Fruit fly (Drosophila melanogaster): Measurements from ENCODE around the gene RpL36A.

Gene RpL36A

dm6 chr2L:8088025-8088789 is 45.5 kb upstream of the RpL36A start (continued):
- TF ChIP-seq CG8290 (GFP tag; optimal IDR thresholded peaks at IDR 0.05) (no peak), CG8290 (tag; optimal IDR thresholded peaks at IDR 0.05) (peak in 1 of 2 experiments; percentile 52), hth (optimal IDR thresholded peaks at IDR 0.05) (no peak), CG12071 (GFP tag; optimal IDR thresholded peaks at IDR 0.05) (no peak), Hmr (GFP tag; optimal IDR thresholded peaks at IDR 0.05) (peak; percentile 39), Gug (GFP tag; IDR thresholded peaks at IDR 0.05) (no peak), mld (GFP tag; IDR thresholded peaks at IDR 0.05; ENCODE audit: partially characterized antibody) (no peak), NK7.1 (GFP tag; optimal IDR thresholded peaks at IDR 0.05) (no peak), CG9817 (tag; optimal IDR thresholded peaks at IDR 0.05) (no peak), CG17912 (GFP tag; optimal IDR thresholded peaks at IDR 0.05) (no peak), CG8944 (GFP tag; optimal IDR thresholded peaks at IDR 0.05) (no peak), luna (GFP tag; optimal IDR thresholded peaks at IDR 0.05) (no peak), CG6654 (GFP tag; optimal IDR thresholded peaks at IDR 0.05) (no peak), ci (GFP tag; IDR thresholded peaks at IDR 0.05) (no peak), fd64A (GFP tag; optimal IDR thresholded peaks at IDR 0.05) (no peak), CG6765 (GFP tag; optimal IDR thresholded peaks at IDR 0.05) (peak; percentile 45), prd (optimal IDR thresholded peaks at IDR 0.05) (no peak), prd (GFP tag; IDR thresholded peaks at IDR 0.05) (peak; percentile 36; the same call in 1 of the 3 replicates), ftz-f1 (GFP tag; optimal IDR thresholded peaks at IDR 0.05) (peak; percentile 47), CG2889 (GFP tag; IDR thresholded peaks at IDR 0.05) (no peak), sob (GFP tag; IDR thresholded peaks at IDR 0.05) (no peak; the same call in 1 of the 2 replicates), BtbVII (GFP tag; optimal IDR thresholded peaks at IDR 0.05) (no peak), Bgb (GFP tag; IDR thresholded peaks at IDR 0.05; ENCODE audit: partially characterized antibody) (peak; percentile 26; the same call in 1 of the 2 replicates), cato (GFP tag; optimal IDR thresholded peaks at IDR 0.05; ENCODE audit: borderline replicate concordance) (no peak), exex (tag; optimal IDR thresholded peaks at IDR 0.05) (peak; percentile 84), Adf1 (GFP tag; IDR thresholded peaks at IDR 0.05) (peak; percentile 91), sisA (GFP tag; IDR thresholded peaks at IDR 0.05) (no peak), Mes4 (GFP tag; optimal IDR thresholded peaks at IDR 0.05) (no peak), Fer3 (tag; optimal IDR thresholded peaks at IDR 0.05) (no peak), CG6272 (GFP tag; IDR thresholded peaks at IDR 0.05) (no peak), abd-A (tag; optimal IDR thresholded peaks at IDR 0.05) (no peak), CG7745 (tag; optimal IDR thresholded peaks at IDR 0.05) (no peak), CG6813 (GFP tag; optimal IDR thresholded peaks at IDR 0.05) (no peak), Med (GFP tag) (peak; percentile 86), Meics (GFP tag; optimal IDR thresholded peaks at IDR 0.05) (peak; percentile 11), Six4 (GFP tag; optimal IDR thresholded peaks at IDR 0.05) (no peak), lov (optimal IDR thresholded peaks at IDR 0.05) (no peak), lov (GFP tag; IDR thresholded peaks at IDR 0.05) (no peak), Atf6 (GFP tag; IDR thresholded peaks at IDR 0.05) (peak; percentile 49; the same call in 1 of the 2 replicates), CG9727 (GFP tag; optimal IDR thresholded peaks at IDR 0.05) (peak; percentile 18), BEAF-32 (GFP tag; optimal IDR thresholded peaks at IDR 0.05) (no peak), CG13287 (GFP tag; IDR thresholded peaks at IDR 0.05; ENCODE audit: partially characterized antibody) (peak; percentile 45), PHDP (tag; optimal IDR thresholded peaks at IDR 0.05) (peak; percentile 31), Dip3 (GFP tag; optimal IDR thresholded peaks at IDR 0.05) (no peak), HLH3B (GFP tag; IDR thresholded peaks at IDR 0.05) (no peak), dysf (GFP tag; IDR thresholded peaks at IDR 0.05) (0 out of 3 replicates have a peak, but pooled peaks have one; percentile 23), p53 (GFP tag; optimal IDR thresholded peaks at IDR 0.05) (no peak), CG2120 (GFP tag; optimal IDR thresholded peaks at IDR 0.05) (peak; percentile 49), gfzf (GFP tag; optimal IDR thresholded peaks at IDR 0.05) (no peak), sens-2 (GFP tag; IDR thresholded peaks at IDR 0.05) (0 out of 2 replicates have a peak, but pooled peaks have one; percentile 30)
